Worm (Caenorhabditis elegans) whole organism, L1 larva: ENCODE measurements around the gene Y49F6B.9.

Experiments
- ama-1 ChIP-seq: fragments of 150-350 bp; optimal IDR thresholded peaks from 2 replicates; lab custom pipeline; 2014
- ces-1 ChIP-seq: fragments of 150-350 bp; optimal IDR thresholded peaks from 2 replicates; lab custom pipeline; 2014; ENCODE audit warnings: missing biosample characterization, missing genetic modification reagents, missing genetic modification characterization
- fkh-10 ChIP-seq: sonication (generic microtip); optimal IDR thresholded peaks from 2 replicates; lab custom pipeline; 2017; ENCODE audit warnings: missing biosample characterization, missing genetic modification reagents, missing genetic modification characterization

ce11 chrII:3458209-3458608 lies 41.0 kb downstream of the Y49F6B.9 start, which contains the start of the genes C16C8.26 and C16C8.19:
- TF ChIP-seq fkh-10 (GFP tag; lab: Kevin White, UChicago) (no peak), ama-1 (lab: Kevin White, UChicago) (no peak), ces-1 (GFP tag; lab: Kevin White, UChicago) (no peak)
